Worm (Caenorhabditis elegans) whole organism, midembryonic: ENCODE data around the gene C54C6.5.
A peak's percentile ranks its signal among the peaks of the same experiment; 100 is the strongest.

ENCODE experiments used
- T22C8.4 ChIP-seq: fragments of 200-800 bp; sonication (Bioruptor generic); IDR thresholded peaks from 2 replicates; pipeline ENCODE4 v1.3.6; 2022; ENCODE audit warnings: missing genetic modification characterization, missing compliant biosample characterization
- cog-1 ChIP-seq: sonication (generic microtip); optimal IDR thresholded peaks from 2 replicates; lab custom pipeline; 2016; ENCODE audit warnings: missing genetic modification characterization, missing compliant biosample characterization
- flt-1 ChIP-seq: fragments of 200-800 bp; sonication (Bioruptor generic); IDR thresholded peaks from 2 replicates; pipeline ENCODE4 v1.3.6; 2022; ENCODE audit warnings: missing genetic modification characterization, missing compliant biosample characterization
- klf-2 ChIP-seq: fragments of 200-800 bp; sonication (Bioruptor generic); conservative IDR thresholded peaks from 2 replicates; pipeline ENCODE4 v1.3.6; 2022; ENCODE audit warnings: missing genetic modification reagents, missing genetic modification characterization, missing compliant biosample characterization
- med-1 ChIP-seq: sonication (generic microtip); optimal IDR thresholded peaks from 2 replicates; lab custom pipeline; 2017; ENCODE audit warnings: missing genetic modification characterization, mild to moderate bottlenecking, missing compliant biosample characterization, antibody characterized with exemption, missing genetic modification reagents; ENCODE audit not compliant: insufficient read depth
- ref-1 ChIP-seq: fragments of 200-800 bp; sonication (Bioruptor generic); conservative IDR thresholded peaks from 2 replicates; pipeline ENCODE4 v1.3.6; 2022; ENCODE audit warnings: missing genetic modification reagents, missing genetic modification characterization, missing compliant biosample characterization
- tab-1 ChIP-seq: fragments of 200-800 bp; sonication (Bioruptor generic); IDR thresholded peaks from 2 replicates; pipeline ENCODE4 v1.3.6; 2022; ENCODE audit warnings: missing genetic modification characterization, missing compliant biosample characterization
- ztf-23 ChIP-seq: fragments of 200-800 bp; sonication (Bioruptor generic); IDR thresholded peaks from 2 replicates; pipeline ENCODE4 v1.3.6; 2022; ENCODE audit warnings: missing genetic modification reagents, missing genetic modification characterization, missing compliant biosample characterization
- ztf-29 ChIP-seq: fragments of 200-800 bp; sonication (Bioruptor generic); IDR thresholded peaks from 2 replicates; pipeline ENCODE4 v1.3.6; 2022; ENCODE audit warnings: missing genetic modification reagents, missing genetic modification characterization, missing compliant biosample characterization

DNA sequence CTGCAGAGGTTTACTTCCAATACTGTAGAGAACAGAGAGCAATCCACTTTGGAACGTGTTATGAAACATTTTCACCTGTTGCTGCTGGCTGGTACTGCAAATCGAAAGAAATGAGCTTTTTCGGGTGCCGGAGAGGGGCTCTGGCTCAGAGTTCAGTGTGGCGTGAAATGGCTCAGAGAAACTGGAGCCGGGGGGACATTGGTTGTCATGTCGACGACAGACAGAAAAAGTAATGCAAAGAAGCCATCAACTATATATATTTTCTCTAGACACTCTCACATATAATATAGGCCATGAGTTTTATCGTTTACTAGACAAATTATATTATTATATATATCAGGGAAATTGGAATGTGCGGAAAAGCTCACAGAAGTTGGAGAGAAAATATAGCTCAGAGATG lies 12.2 kb downstream of the C54C6.5 start, which contains the start of gene cfap-20:
- TF ChIP-seq flt-1 (GFP tag; lab: Robert Waterston, UW), result 0 out of 2 replicates have a peak, but pooled peaks have one; percentile 6
- no peak for TF ChIP-seq T22C8.4
- TF ChIP-seq med-1 (GFP tag; lab: Kevin White, UChicago), result no peak
- TF ChIP-seq ref-1, result no peak
- TF ChIP-seq tab-1 (GFP tag; lab: Robert Waterston, UW), result no peak
- no peak for TF ChIP-seq ztf-29 (GFP tag; lab: Robert Waterston, UW)
- TF ChIP-seq cog-1 (tag; lab: Kevin White, UChicago), result no peak
- no peak for TF ChIP-seq ztf-23 (GFP tag; lab: Robert Waterston, UW)
- no peak for TF ChIP-seq klf-2 (GFP tag; lab: Robert Waterston, UW)
